Fruit fly (Drosophila melanogaster): ENCODE data around the gene mys.

dm6 chrX:8057837-8058445 is 3.5 kb upstream of the mys start:
- TF ChIP-seq H15 (GFP tag; IDR thresholded peaks at IDR 0.05) (no peak), CG4854 (GFP tag; optimal IDR thresholded peaks at IDR 0.05) (no peak), Hr39 (optimal IDR thresholded peaks at IDR 0.05) (no peak), Doc2 (GFP tag; IDR thresholded peaks at IDR 0.05) (no peak), Sry-δ (GFP tag; optimal IDR thresholded peaks at IDR 0.05) (no peak), CG7372 (GFP tag; IDR thresholded peaks at IDR 0.05) (no peak)
